Worm (Caenorhabditis elegans) whole organism, young adult: Measurements from ENCODE around the gene irld-17.
A peak's percentile ranks its signal among the peaks of the same experiment; 100 is the strongest.

Experiments
- B0261.1 ChIP-seq: sonication (generic microtip); optimal IDR thresholded peaks from 2 replicates; lab custom pipeline; 2016; ENCODE audit warnings: mild to moderate bottlenecking, missing genetic modification characterization, moderate library complexity, missing compliant biosample characterization
- D2030.7 ChIP-seq: fragments of 200-800 bp; sonication (Bioruptor generic); IDR thresholded peaks from 2 replicates; pipeline ENCODE4 v1.3.6; 2022; ENCODE audit warnings: missing genetic modification reagents, missing genetic modification characterization, missing compliant biosample characterization
- F33H1.4 ChIP-seq: fragments of 200-800 bp; sonication (Bioruptor generic); IDR thresholded peaks from 2 replicates; pipeline ENCODE4 v1.3.6; 2022; ENCODE audit warnings: missing genetic modification reagents, missing genetic modification characterization, missing compliant biosample characterization
- F37B4.10 ChIP-seq: fragments of 200-800 bp; sonication (Bioruptor generic); IDR thresholded peaks from 2 replicates; pipeline ENCODE4 v1.3.6; 2022; ENCODE audit warnings: missing genetic modification characterization, missing compliant biosample characterization
- F39B2.1 ChIP-seq: fragments of 200-800 bp; sonication (Bioruptor generic); IDR thresholded peaks from 2 replicates; pipeline ENCODE4 v1.3.6; 2022; ENCODE audit warnings: missing genetic modification reagents, missing genetic modification characterization, missing compliant biosample characterization
- F57A8.1 ChIP-seq: fragments of 200-800 bp; sonication (Bioruptor generic); optimal IDR thresholded peaks from 2 replicates; lab custom pipeline; 2018; ENCODE audit warnings: mild to moderate bottlenecking, missing genetic modification characterization, moderate library complexity, missing compliant biosample characterization
- F57C9.4 ChIP-seq: sonication (generic microtip); optimal IDR thresholded peaks from 2 replicates; lab custom pipeline; 2017; ENCODE audit warnings: mild to moderate bottlenecking, missing genetic modification characterization, missing compliant biosample characterization
- K11D2.4 ChIP-seq: fragments of 200-800 bp; sonication (Bioruptor generic); IDR thresholded peaks from 2 replicates; pipeline ENCODE4 v1.3.6; 2022; ENCODE audit warnings: missing genetic modification reagents, missing genetic modification characterization, missing compliant biosample characterization
- T26A5.8 ChIP-seq: sonication (generic microtip); optimal IDR thresholded peaks from 2 replicates; lab custom pipeline; 2016; ENCODE audit warnings: missing genetic modification characterization, missing compliant biosample characterization
- athp-1 ChIP-seq: sonication (generic microtip); optimal IDR thresholded peaks from 2 replicates; lab custom pipeline; 2017; ENCODE audit warnings: mild to moderate bottlenecking, missing genetic modification characterization, missing compliant biosample characterization
- bed-1 ChIP-seq: fragments of 200-800 bp; sonication (Bioruptor generic); IDR thresholded peaks from 2 replicates; pipeline ENCODE4 v1.3.6; 2022; ENCODE audit warnings: missing genetic modification reagents, missing genetic modification characterization, missing compliant biosample characterization
- ceh-27 ChIP-seq: fragments of 200-800 bp; sonication (Bioruptor generic); optimal IDR thresholded peaks from 2 replicates; lab custom pipeline; 2018; ENCODE audit warnings: mild to moderate bottlenecking, missing genetic modification characterization, moderate library complexity, missing compliant biosample characterization
- ceh-58 ChIP-seq: fragments of 200-800 bp; sonication (Bioruptor generic); IDR thresholded peaks from 2 replicates; pipeline ENCODE4 v1.3.6; 2022; ENCODE audit warnings: missing genetic modification characterization, missing compliant biosample characterization
- ceh-79 ChIP-seq: sonication (generic microtip); optimal IDR thresholded peaks from 2 replicates; lab custom pipeline; 2017; ENCODE audit warnings: mild to moderate bottlenecking, missing genetic modification characterization, missing compliant biosample characterization
- dox-1 ChIP-seq: fragments of 200-800 bp; sonication (Bioruptor generic); IDR thresholded peaks from 2 replicates; pipeline ENCODE4 v1.3.6; 2022; ENCODE audit warnings: missing genetic modification reagents, missing genetic modification characterization, missing compliant biosample characterization
- him-1 ChIP-seq: sonication (generic microtip); optimal IDR thresholded peaks from 2 replicates; lab custom pipeline; 2016; ENCODE audit warnings: missing genotype, missing genetic modification reagents, missing genetic modification characterization, missing compliant biosample characterization
- hlh-12 ChIP-seq: sonication (generic microtip); optimal IDR thresholded peaks from 2 replicates; lab custom pipeline; 2016; ENCODE audit warnings: missing genetic modification characterization, missing compliant biosample characterization
- lag-1 ChIP-seq: fragments of 200-800 bp; sonication (Bioruptor generic); IDR thresholded peaks from 2 replicates; pipeline ENCODE4 v1.3.6; 2022; ENCODE audit warnings: missing genetic modification reagents, missing genetic modification characterization, missing compliant biosample characterization
- lin-26 ChIP-seq: fragments of 200-800 bp; sonication (Bioruptor generic); IDR thresholded peaks from 2 replicates; pipeline ENCODE4 v1.3.6; 2022; ENCODE audit warnings: missing genetic modification reagents, missing genetic modification characterization, missing compliant biosample characterization
- lin-54 ChIP-seq: fragments of 200-800 bp; sonication (Bioruptor generic); optimal IDR thresholded peaks from 2 replicates; lab custom pipeline; 2018; ENCODE audit warnings: mild to moderate bottlenecking, missing genetic modification characterization, missing compliant biosample characterization
- lir-1 ChIP-seq: fragments of 200-800 bp; sonication (Bioruptor generic); conservative IDR thresholded peaks from 2 replicates; pipeline ENCODE4 v1.3.6; 2022; ENCODE audit warnings: missing genetic modification reagents, missing genetic modification characterization, missing compliant biosample characterization
- lsl-1 ChIP-seq: fragments of 200-800 bp; sonication (Bioruptor generic); optimal IDR thresholded peaks from 2 replicates; lab custom pipeline; 2018; ENCODE audit warnings: mild to moderate bottlenecking, missing genetic modification characterization, moderate library complexity, missing compliant biosample characterization
- lsy-27 ChIP-seq: sonication (generic microtip); optimal IDR thresholded peaks from 2 replicates; lab custom pipeline; 2017; ENCODE audit warnings: missing genetic modification characterization, mild to moderate bottlenecking, missing compliant biosample characterization, antibody characterized with exemption, missing genotype, borderline replicate concordance; ENCODE audit not compliant: insufficient read depth
- nfya-2 ChIP-seq: fragments of 200-800 bp; sonication (Bioruptor generic); IDR thresholded peaks from 2 replicates; pipeline ENCODE4 v1.3.6; 2022; ENCODE audit warnings: missing genetic modification reagents, missing genetic modification characterization, missing compliant biosample characterization
- nhr-179 ChIP-seq: sonication (generic microtip); optimal IDR thresholded peaks from 2 replicates; lab custom pipeline; 2016; ENCODE audit warnings: mild to moderate bottlenecking, missing genetic modification characterization, missing compliant biosample characterization
- nhr-90 ChIP-seq: sonication (generic microtip); optimal IDR thresholded peaks from 2 replicates; lab custom pipeline; 2016; ENCODE audit warnings: missing genotype, mild to moderate bottlenecking, missing genetic modification characterization, missing compliant biosample characterization
- pha-4 ChIP-seq: fragments of 150-350 bp; sonication (generic microtip); optimal IDR thresholded peaks from 2 replicates; lab custom pipeline; 2014; ENCODE audit warnings: missing biosample characterization, missing genetic modification reagents, missing genetic modification characterization
- rpc-1 ChIP-seq, 2 experiments: fragments of 150-350 bp in 1 of 2; sonication (generic microtip) in 1 of 2; optimal IDR thresholded peaks; 2 replicates each; lab custom pipeline; 2014 to 2018; ENCODE audit warnings: missing biosample characterization in 1 of 2, missing genetic modification characterization in 1 of 2, missing genetic modification reagents in 1 of 2, missing genotype in 1 of 2
- sea-2 ChIP-seq: fragments of 200-800 bp; sonication (Bioruptor generic); IDR thresholded peaks from 2 replicates; pipeline ENCODE4 v1.3.6; 2022; ENCODE audit warnings: missing genetic modification characterization, missing compliant biosample characterization
- snpc-1.1 ChIP-seq: sonication (generic microtip); optimal IDR thresholded peaks from 2 replicates; lab custom pipeline; 2017; ENCODE audit warnings: missing genetic modification characterization, mild to moderate bottlenecking, missing compliant biosample characterization, antibody characterized with exemption, moderate library complexity, missing genotype, missing genetic modification reagents; ENCODE audit not compliant: insufficient read depth
- somi-1 ChIP-seq: fragments of 200-800 bp; sonication (Bioruptor generic); optimal IDR thresholded peaks from 2 replicates; lab custom pipeline; 2018; ENCODE audit warnings: mild to moderate bottlenecking, missing genetic modification characterization, missing compliant biosample characterization
- tbx-9 ChIP-seq: sonication (generic microtip); optimal IDR thresholded peaks from 2 replicates; lab custom pipeline; 2016; ENCODE audit warnings: borderline replicate concordance, missing genetic modification characterization, inconsistent platforms, missing compliant biosample characterization
- tlf-1 ChIP-seq: fragments of 200-800 bp; sonication (Bioruptor generic); optimal IDR thresholded peaks from 2 replicates; lab custom pipeline; 2018; ENCODE audit warnings: mild to moderate bottlenecking, missing genetic modification characterization, missing compliant biosample characterization
- unc-62 ChIP-seq: fragments of 150-350 bp; optimal IDR thresholded peaks from 2 replicates; lab custom pipeline; 2014; ENCODE audit warnings: missing biosample characterization, missing genetic modification reagents, missing genetic modification characterization
- zim-3 ChIP-seq: sonication (generic microtip); optimal IDR thresholded peaks from 2 replicates; lab custom pipeline; 2017; ENCODE audit warnings: mild to moderate bottlenecking, missing genetic modification characterization, moderate library complexity, missing compliant biosample characterization
- ztf-18 ChIP-seq: sonication (generic microtip); optimal IDR thresholded peaks from 2 replicates; lab custom pipeline; 2016; ENCODE audit warnings: missing genotype, mild to moderate bottlenecking, missing genetic modification characterization, missing compliant biosample characterization
- ztf-3 ChIP-seq: fragments of 200-800 bp; sonication (Bioruptor generic); optimal IDR thresholded peaks from 2 replicates; lab custom pipeline; 2018; ENCODE audit warnings: mild to moderate bottlenecking, missing genetic modification characterization, missing compliant biosample characterization

The irld-17 gene

ce11 chrV:1635859-1636258 is 4.0 kb downstream of the irld-17 start, which contains the start of gene str-222:
Gene str-222 (plus strand): TSS chrV:1636159.
- TF ChIP-seq F57C9.4 (tag; lab: Kevin White, UChicago) (no peak), D2030.7 (no peak), zim-3 (tag; lab: Kevin White, UChicago) (no peak), T26A5.8 (no peak), rpc-1 (optimal IDR thresholded peaks at IDR 0.05; lab: Kevin White, UChicago) (no peak), rpc-1 (tag; optimal IDR thresholded peaks at IDR 0.05; lab: Kevin White, UChicago) (no peak), unc-62 (no peak), nhr-179 (tag; lab: Kevin White, UChicago) (no peak)

- TF ChIP-seq him-1 (no peak), tbx-9 (tag; lab: Kevin White, UChicago) (no peak), ceh-27 (GFP tag; lab: Kevin White, UChicago) (no peak), B0261.1 (tag; lab: Kevin White, UChicago) (no peak), ztf-18 (tag; lab: Kevin White, UChicago) (no peak), lag-1 (GFP tag; lab: Robert Waterston, UW) (no peak), lin-54 (GFP tag; lab: Kevin White, UChicago) (no peak), tlf-1 (no peak)
Observed at ce11 chrV:1640008-1640407, 8.2 kb downstream of the irld-17 start, which contains the start of gene str-221. Gene str-221 (plus strand): TSS chrV:1640308.

ce11 chrV:1642199-1642598 is 10.4 kb downstream of the irld-17 start, which contains the start of gene Y46H3D.1:
Gene Y46H3D.1 (plus strand): TSS chrV:1642499.
- no peak for TF ChIP-seq ztf-3 (GFP tag; lab: Kevin White, UChicago)
- TF ChIP-seq dox-1: no peak
- TF ChIP-seq F57A8.1 (GFP tag; lab: Kevin White, UChicago): no peak
- TF ChIP-seq bed-1: no peak
- TF ChIP-seq lag-1 (GFP tag; lab: Robert Waterston, UW): no peak
- TF ChIP-seq pha-4 (tag; lab: Kevin White, UChicago): no peak

- TF ChIP-seq nfya-2 (GFP tag; lab: Robert Waterston, UW): 0 out of 2 replicates have a peak, but pooled peaks have one; percentile 55
- TF ChIP-seq nhr-90 (tag; lab: Kevin White, UChicago): no peak
Observed at ce11 chrV:1642768-1643167, 11.0 kb downstream of the irld-17 start.

- TF ChIP-seq sea-2 (no peak), lir-1 (GFP tag; lab: Robert Waterston, UW) (no peak), snpc-1.1 (tag; lab: Kevin White, UChicago) (no peak), ceh-58 (GFP tag; lab: Robert Waterston, UW) (no peak), F37B4.10 (GFP tag; lab: Robert Waterston, UW) (no peak), lin-26 (no peak), F33H1.4 (GFP tag; lab: Robert Waterston, UW) (no peak), somi-1 (no peak), F39B2.1 (GFP tag; lab: Robert Waterston, UW) (no peak), K11D2.4 (no peak), athp-1 (no peak), lsy-27 (tag; lab: Kevin White, UChicago) (no peak), F57C9.4 (tag; lab: Kevin White, UChicago) (no peak), lsl-1 (no peak), ceh-79 (tag; lab: Kevin White, UChicago) (no peak), F57A8.1 (GFP tag; lab: Kevin White, UChicago) (no peak), hlh-12 (tag; lab: Kevin White, UChicago) (no peak)
- TF ChIP-seq, all 124 proteins: peak for 0
Observed at ce11 chrV:1643886-1644285, 12.1 kb downstream of the irld-17 start, which contains the start of gene alh-2. Gene alh-2 (plus strand): TSS chrV:1644169.
